Worm (Caenorhabditis elegans): Measurements from ENCODE around the gene K11D12.14.

K11D12.14 gene

ce11 chrV:5046558-5046957 lies 2.9 kb upstream of the K11D12.14 start:
- TF ChIP-seq F13C5.2 (tag; optimal IDR thresholded peaks at IDR 0.05), result no peak

ce11 chrV:5047230-5047629 lies 2.2 kb upstream of the K11D12.14 start:
- peak; percentile 42; the same call in 1 of the 2 replicates for TF ChIP-seq pes-1 (GFP tag; IDR thresholded peaks at IDR 0.05)
- TF ChIP-seq sea-1 (GFP tag; conservative IDR thresholded peaks at IDR 0.05), result peak; percentile 69; the same call in 1 of the 2 replicates
- TF ChIP-seq scrt-1 (GFP tag; IDR thresholded peaks at IDR 0.05), result peak; percentile 88

ce11 chrV:5050073-5050599 lies 700 bp downstream of the K11D12.14 start:
- TF ChIP-seq ama-1 (optimal IDR thresholded peaks at IDR 0.05), result no peak
- TF ChIP-seq hmg-4 (GFP tag; optimal IDR thresholded peaks at IDR 0.05), result no peak
- no peak for TF ChIP-seq sea-1 (GFP tag; conservative IDR thresholded peaks at IDR 0.05)
- TF ChIP-seq F13C5.2 (tag; optimal IDR thresholded peaks at IDR 0.05), result no peak
- no peak for TF ChIP-seq pes-1 (GFP tag; IDR thresholded peaks at IDR 0.05)
- TF ChIP-seq ets-7 (tag; optimal IDR thresholded peaks at IDR 0.05), result no peak
- TF ChIP-seq B0310.2 (tag; optimal IDR thresholded peaks at IDR 0.05), result no peak
- TF ChIP-seq ceh-13 (GFP tag; optimal IDR thresholded peaks at IDR 0.05), result no peak
- TF ChIP-seq hnd-1 (tag; optimal IDR thresholded peaks at IDR 0.05), result no peak
- TF ChIP-seq tbx-11 (GFP tag; IDR thresholded peaks at IDR 0.05), result no peak
- TF ChIP-seq tbx-37 (GFP tag; conservative IDR thresholded peaks at IDR 0.05), result no peak
- TF ChIP-seq ceh-36 (tag; optimal IDR thresholded peaks at IDR 0.05), result no peak
- TF ChIP-seq hmbx-1 (tag; optimal IDR thresholded peaks at IDR 0.05), result no peak
- TF ChIP-seq tra-4 (tag; optimal IDR thresholded peaks at IDR 0.05), result no peak
- no peak for TF ChIP-seq scrt-1 (GFP tag; IDR thresholded peaks at IDR 0.05)

- TF ChIP-seq hmbx-1 (tag; optimal IDR thresholded peaks at IDR 0.05), result no peak
- no peak for TF ChIP-seq flt-1 (GFP tag; IDR thresholded peaks at IDR 0.05)
- no peak for TF ChIP-seq scrt-1 (GFP tag; IDR thresholded peaks at IDR 0.05)
- no peak for TF ChIP-seq ceh-13 (GFP tag; optimal IDR thresholded peaks at IDR 0.05)
- TF ChIP-seq aly-1 (tag; optimal IDR thresholded peaks at IDR 0.05), result no peak
- no peak for TF ChIP-seq F13C5.2 (tag; optimal IDR thresholded peaks at IDR 0.05)
- no peak for TF ChIP-seq ceh-36 (tag; optimal IDR thresholded peaks at IDR 0.05)
- TF ChIP-seq ama-1 (optimal IDR thresholded peaks at IDR 0.05), result no peak
- no peak for TF ChIP-seq hnd-1 (tag; optimal IDR thresholded peaks at IDR 0.05)
- no peak for TF ChIP-seq pes-1 (GFP tag; IDR thresholded peaks at IDR 0.05)
- TF ChIP-seq tbx-11 (GFP tag; IDR thresholded peaks at IDR 0.05), result no peak
- no peak for TF ChIP-seq tbx-37 (GFP tag; conservative IDR thresholded peaks at IDR 0.05)
- no peak for TF ChIP-seq hmg-4 (GFP tag; optimal IDR thresholded peaks at IDR 0.05)
- no peak for TF ChIP-seq B0310.2 (tag; optimal IDR thresholded peaks at IDR 0.05)
- no peak for TF ChIP-seq sea-1 (GFP tag; conservative IDR thresholded peaks at IDR 0.05)
Observed at ce11 chrV:5052233-5052632, 2.8 kb downstream of the K11D12.14 start, which contains the start of gene K11D12.12. Gene K11D12.12 (plus strand): TSS chrV:5052261.

- TF ChIP-seq B0310.2 (tag; optimal IDR thresholded peaks at IDR 0.05) (no peak), ama-1 (optimal IDR thresholded peaks at IDR 0.05) (no peak), ceh-13 (GFP tag; optimal IDR thresholded peaks at IDR 0.05) (no peak), ceh-36 (tag; optimal IDR thresholded peaks at IDR 0.05) (no peak), tbx-11 (GFP tag; IDR thresholded peaks at IDR 0.05) (no peak), scrt-1 (GFP tag; IDR thresholded peaks at IDR 0.05) (no peak), hmg-4 (GFP tag; optimal IDR thresholded peaks at IDR 0.05) (no peak), hnd-1 (tag; optimal IDR thresholded peaks at IDR 0.05) (no peak), F13C5.2 (tag; optimal IDR thresholded peaks at IDR 0.05) (no peak), sea-1 (GFP tag; conservative IDR thresholded peaks at IDR 0.05) (no peak), aly-1 (tag; optimal IDR thresholded peaks at IDR 0.05) (no peak), tra-4 (tag; optimal IDR thresholded peaks at IDR 0.05) (no peak), ets-7 (tag; optimal IDR thresholded peaks at IDR 0.05) (no peak), tbx-37 (GFP tag; conservative IDR thresholded peaks at IDR 0.05) (no peak), flt-1 (GFP tag; IDR thresholded peaks at IDR 0.05) (no peak), hmbx-1 (tag; optimal IDR thresholded peaks at IDR 0.05) (no peak), pes-1 (GFP tag; IDR thresholded peaks at IDR 0.05) (no peak)
Observed at ce11 chrV:5053335-5053734, 3.9 kb downstream of the K11D12.14 start, which contains the start of gene cwp-4. Gene cwp-4 (plus strand): TSS chrV:5053635.

ce11 chrV:5064761-5065421 lies 15.5 kb downstream of the K11D12.14 start, which contains the start of gene mlk-1:
Gene mlk-1 (minus strand): TSS chrV:5064811.
- TF ChIP-seq F13C5.2 (tag; optimal IDR thresholded peaks at IDR 0.05) (peak; percentile 12), flt-1 (GFP tag; IDR thresholded peaks at IDR 0.05) (no peak)

ce11 chrV:5067390-5067789 lies 18.0 kb downstream of the K11D12.14 start:
- no peak for TF ChIP-seq sea-1 (GFP tag; conservative IDR thresholded peaks at IDR 0.05)
- TF ChIP-seq ceh-36 (tag; optimal IDR thresholded peaks at IDR 0.05), result no peak
- no peak for TF ChIP-seq F13C5.2 (tag; optimal IDR thresholded peaks at IDR 0.05)
- TF ChIP-seq hmbx-1 (tag; optimal IDR thresholded peaks at IDR 0.05), result no peak
- no peak for TF ChIP-seq aly-1 (tag; optimal IDR thresholded peaks at IDR 0.05)
- TF ChIP-seq ets-7 (tag; optimal IDR thresholded peaks at IDR 0.05), result no peak
- no peak for TF ChIP-seq tbx-37 (GFP tag; conservative IDR thresholded peaks at IDR 0.05)
- TF ChIP-seq pes-1 (GFP tag; IDR thresholded peaks at IDR 0.05), result no peak
- no peak for TF ChIP-seq tbx-11 (GFP tag; IDR thresholded peaks at IDR 0.05)
- no peak for TF ChIP-seq flt-1 (GFP tag; IDR thresholded peaks at IDR 0.05)
- no peak for TF ChIP-seq ama-1 (optimal IDR thresholded peaks at IDR 0.05)
- no peak for TF ChIP-seq scrt-1 (GFP tag; IDR thresholded peaks at IDR 0.05)
- TF ChIP-seq hmg-4 (GFP tag; optimal IDR thresholded peaks at IDR 0.05), result no peak
- TF ChIP-seq tra-4 (tag; optimal IDR thresholded peaks at IDR 0.05), result no peak
- TF ChIP-seq B0310.2 (tag; optimal IDR thresholded peaks at IDR 0.05), result no peak
- no peak for TF ChIP-seq hnd-1 (tag; optimal IDR thresholded peaks at IDR 0.05)
- TF ChIP-seq ceh-13 (GFP tag; optimal IDR thresholded peaks at IDR 0.05), result no peak
